Fruit fly (Drosophila melanogaster) whole organism, prepupa: ENCODE data around the gene CG8176.

Experiments
- CG10669 ChIP-seq: fragments of 200-800 bp; sonication (Bioruptor generic); optimal IDR thresholded peaks from 3 replicates; lab custom pipeline; 2018; ENCODE audit warnings: missing biosample characterization, mild to moderate bottlenecking, missing genetic modification characterization, moderate library complexity
- CG11294 ChIP-seq: fragments of 200-800 bp; sonication (Bioruptor generic); IDR thresholded peaks from 2 replicates; pipeline ENCODE4 v1.3.6; 2022; ENCODE audit warnings: missing biosample characterization, missing genetic modification characterization
- CG11762 ChIP-seq: fragments of 200-800 bp; sonication (Bioruptor generic); optimal IDR thresholded peaks from 3 replicates; lab custom pipeline; 2016; ENCODE audit warnings: missing biosample characterization, missing genetic modification characterization; ENCODE audit not compliant: insufficient read depth
- CG11902 ChIP-seq: fragments of 200-800 bp; sonication (Bioruptor generic); optimal IDR thresholded peaks from 3 replicates; lab custom pipeline; 2016; ENCODE audit warnings: missing biosample characterization, missing genetic modification characterization
- CG15336 ChIP-seq: fragments of 200-800 bp; sonication (Bioruptor generic); IDR thresholded peaks from 2 replicates; pipeline ENCODE4 v1.3.6; 2022; ENCODE audit warnings: missing biosample characterization, missing genetic modification characterization
- CG1621 ChIP-seq: fragments of 200-800 bp; sonication (Bioruptor generic); optimal IDR thresholded peaks from 3 replicates; lab custom pipeline; 2018; ENCODE audit warnings: missing biosample characterization, mild to moderate bottlenecking, missing genetic modification characterization
- CG16779 ChIP-seq: fragments of 200-800 bp; sonication (Bioruptor generic); optimal IDR thresholded peaks from 3 replicates; lab custom pipeline; 2017; ENCODE audit warnings: missing biosample characterization, mild to moderate bottlenecking, missing genetic modification characterization
- CG3032 ChIP-seq: fragments of 200-800 bp; optimal IDR thresholded peaks from 2 replicates; lab custom pipeline; 2019; ENCODE audit warnings: missing biosample characterization, mild to moderate bottlenecking, missing genetic modification characterization, moderate library complexity
- CG31627 ChIP-seq: fragments of 200-800 bp; sonication (Bioruptor generic); optimal IDR thresholded peaks from 3 replicates; lab custom pipeline; 2016; ENCODE audit warnings: missing biosample characterization, missing genetic modification characterization
- CG32006 ChIP-seq: fragments of 200-800 bp; sonication (Bioruptor generic); optimal IDR thresholded peaks from 3 replicates; lab custom pipeline; 2017; ENCODE audit warnings: missing biosample characterization, mild to moderate bottlenecking, missing genetic modification characterization
- CG3919 ChIP-seq: fragments of 200-800 bp; sonication (Bioruptor generic); optimal IDR thresholded peaks from 3 replicates; lab custom pipeline; 2016; ENCODE audit warnings: missing biosample characterization, missing genetic modification characterization
- CG4318 ChIP-seq: fragments of 200-800 bp; sonication (Bioruptor generic); optimal IDR thresholded peaks from 3 replicates; lab custom pipeline; 2017; ENCODE audit warnings: missing biosample characterization, mild to moderate bottlenecking, missing genetic modification characterization
- CG6163 ChIP-seq: fragments of 200-800 bp; sonication (Bioruptor generic); IDR thresholded peaks from 3 replicates; pipeline ENCODE4 v1.3.6; 2022; ENCODE audit warnings: missing biosample characterization, missing genetic modification characterization
- CG6276 ChIP-seq: fragments of 200-800 bp; sonication (Bioruptor generic); optimal IDR thresholded peaks from 2 replicates; lab custom pipeline; 2017; ENCODE audit warnings: missing biosample characterization, mild to moderate bottlenecking, missing genetic modification characterization
- CG6792 ChIP-seq: fragments of 200-800 bp; sonication (Bioruptor generic); optimal IDR thresholded peaks from 3 replicates; lab custom pipeline; 2016; ENCODE audit warnings: missing biosample characterization, missing genetic modification characterization
- CG6808 ChIP-seq: fragments of 200-800 bp; sonication (Bioruptor generic); optimal IDR thresholded peaks from 3 replicates; lab custom pipeline; 2017; ENCODE audit warnings: missing biosample characterization, missing genetic modification characterization, mild to moderate bottlenecking, moderate library complexity, missing genetic modification reagents
- CG6854 ChIP-seq: fragments of 200-800 bp; sonication (Bioruptor generic); optimal IDR thresholded peaks from 2 replicates; lab custom pipeline; 2017; ENCODE audit warnings: missing biosample characterization, mild to moderate bottlenecking, missing genetic modification characterization
- CG7368 ChIP-seq: fragments of 200-800 bp; sonication (Bioruptor generic); optimal IDR thresholded peaks from 3 replicates; lab custom pipeline; 2016; ENCODE audit warnings: missing biosample characterization, missing genetic modification characterization
- CG8119 ChIP-seq: fragments of 200-800 bp; sonication (Bioruptor generic); IDR thresholded peaks from 3 replicates; pipeline ENCODE4 v1.3.6; 2022; ENCODE audit warnings: missing biosample characterization, missing genetic modification characterization
- CG8319 ChIP-seq: fragments of 200-800 bp; sonication (Bioruptor generic); optimal IDR thresholded peaks from 3 replicates; lab custom pipeline; 2016; ENCODE audit warnings: missing biosample characterization, missing genetic modification characterization
- CG9139 ChIP-seq: fragments of 200-800 bp; sonication (Bioruptor generic); optimal IDR thresholded peaks from 3 replicates; lab custom pipeline; 2017; ENCODE audit warnings: missing biosample characterization, mild to moderate bottlenecking, missing genetic modification characterization
- Eip78C ChIP-seq: fragments of 200-800 bp; sonication (Bioruptor generic); peaks from one replicate; lab custom pipeline; 2016; ENCODE audit warnings: missing biosample characterization, missing genetic modification characterization
- Eip93F ChIP-seq: fragments of 200-800 bp; sonication (Bioruptor generic); optimal IDR thresholded peaks from 2 replicates; lab custom pipeline; 2016; ENCODE audit warnings: missing biosample characterization, mild to moderate bottlenecking, missing genetic modification characterization
- Ets21C ChIP-seq: fragments of 200-800 bp; sonication (Bioruptor generic); optimal IDR thresholded peaks from 3 replicates; lab custom pipeline; 2016; ENCODE audit warnings: missing biosample characterization, missing genetic modification characterization
- Gug ChIP-seq: fragments of 200-800 bp; sonication (Bioruptor generic); IDR thresholded peaks from 2 replicates; pipeline ENCODE4 v1.3.6; 2022; ENCODE audit warnings: missing biosample characterization, missing genetic modification characterization
- Hr4 ChIP-seq: fragments of 200-800 bp; sonication (Bioruptor generic); optimal IDR thresholded peaks from 3 replicates; lab custom pipeline; 2016; ENCODE audit warnings: missing biosample characterization, missing genetic modification characterization
- Lpt ChIP-seq: fragments of 200-800 bp; sonication (Bioruptor generic); optimal IDR thresholded peaks from 3 replicates; lab custom pipeline; 2016; ENCODE audit warnings: missing biosample characterization, missing genetic modification characterization
- Met ChIP-seq: fragments of 200-800 bp; sonication (Bioruptor generic); optimal IDR thresholded peaks from 3 replicates; lab custom pipeline; 2016; ENCODE audit warnings: missing biosample characterization, missing genetic modification characterization
- OdsH ChIP-seq: fragments of 200-800 bp; sonication (Bioruptor generic); optimal IDR thresholded peaks from 3 replicates; lab custom pipeline; 2016; ENCODE audit warnings: missing biosample characterization, missing genetic modification characterization
- Sox102F ChIP-seq: fragments of 200-800 bp; sonication (Bioruptor generic); optimal IDR thresholded peaks from 2 replicates; lab custom pipeline; 2016; ENCODE audit warnings: missing biosample characterization, mild to moderate bottlenecking, missing genetic modification characterization
- Sox14 ChIP-seq: fragments of 200-800 bp; sonication (Bioruptor generic); optimal IDR thresholded peaks from 3 replicates; lab custom pipeline; 2016; ENCODE audit warnings: missing biosample characterization, missing genetic modification characterization
- Sox15 ChIP-seq: fragments of 200-800 bp; sonication (Bioruptor generic); optimal IDR thresholded peaks from 3 replicates; lab custom pipeline; 2016; ENCODE audit warnings: missing biosample characterization, missing genetic modification characterization
- acj6 ChIP-seq: fragments of 200-800 bp; sonication (Bioruptor generic); optimal IDR thresholded peaks from 3 replicates; lab custom pipeline; 2016; ENCODE audit warnings: missing biosample characterization, missing genetic modification characterization
- dsx ChIP-seq: fragments of 200-800 bp; optimal IDR thresholded peaks from 3 replicates; lab custom pipeline; 2019; ENCODE audit warnings: missing biosample characterization, mild to moderate bottlenecking, missing genetic modification characterization, moderate library complexity; ENCODE audit not compliant: poor library complexity, severe bottlenecking
- eg ChIP-seq: fragments of 200-800 bp; sonication (Bioruptor generic); IDR thresholded peaks from 3 replicates; pipeline ENCODE4 v1.3.6; 2022; ENCODE audit warnings: missing biosample characterization, missing genetic modification characterization
- esn ChIP-seq: fragments of 200-800 bp; sonication (Bioruptor generic); optimal IDR thresholded peaks from 2 replicates; lab custom pipeline; 2016; ENCODE audit warnings: missing biosample characterization, mild to moderate bottlenecking, missing genetic modification characterization, moderate library complexity
- fkh ChIP-seq: fragments of 200-800 bp; sonication (Bioruptor generic); optimal IDR thresholded peaks from 3 replicates; lab custom pipeline; 2017; ENCODE audit warnings: missing biosample characterization, mild to moderate bottlenecking, missing genetic modification characterization, moderate library complexity
- lz ChIP-seq: fragments of 200-800 bp; sonication (Bioruptor generic); optimal IDR thresholded peaks from 3 replicates; lab custom pipeline; 2016; ENCODE audit warnings: missing biosample characterization, missing genetic modification characterization
- net ChIP-seq: fragments of 200-800 bp; sonication (Bioruptor generic); optimal IDR thresholded peaks from 3 replicates; lab custom pipeline; 2016; ENCODE audit warnings: missing biosample characterization, missing genetic modification characterization
- salr ChIP-seq, 2 experiments: fragments of 200-800 bp; sonication (Bioruptor generic); optimal IDR thresholded peaks; 3 replicates each; lab custom pipeline; 2016 to 2018; ENCODE audit warnings: missing biosample characterization in 2 of 2, missing genetic modification characterization in 2 of 2, mild to moderate bottlenecking in 1 of 2
- spab ChIP-seq: fragments of 200-800 bp; sonication (Bioruptor generic); optimal IDR thresholded peaks from 2 replicates; lab custom pipeline; 2017; ENCODE audit warnings: missing biosample characterization, mild to moderate bottlenecking, missing genetic modification characterization, missing genetic modification reagents
- svp ChIP-seq: fragments of 200-800 bp; sonication (Bioruptor generic); peaks from one replicate; lab custom pipeline; 2016; ENCODE audit warnings: missing biosample characterization, missing genetic modification characterization
- topi ChIP-seq: fragments of 200-800 bp; sonication (Bioruptor generic); optimal IDR thresholded peaks from 3 replicates; lab custom pipeline; 2016; ENCODE audit warnings: missing biosample characterization, missing genetic modification characterization
- vri ChIP-seq: fragments of 200-800 bp; sonication (Bioruptor generic); optimal IDR thresholded peaks from 3 replicates; lab custom pipeline; 2016; ENCODE audit warnings: missing biosample characterization, mild to moderate bottlenecking, missing genetic modification characterization

The CG8176 gene

dm6 chr3R:9559413-9560014 is 43.7 kb downstream of the CG8176 start, which contains the start of the genes AP-1mu and MBD-like (continued):
- TF ChIP-seq OdsH (no peak), CG4318 (GFP tag; lab: Kevin White, UChicago) (no peak), Eip93F (no peak), CG6808 (GFP tag; lab: Kevin White, UChicago) (no peak), esn (GFP tag; lab: Kevin White, UChicago) (peak; percentile 73), CG1621 (tag; lab: Kevin White, UChicago) (peak; percentile 58), CG11902 (GFP tag; lab: Kevin White, UChicago) (peak; percentile 42), Eip78C (no peak), Gug (no peak; the same call in 1 of the 2 replicates), CG31627 (GFP tag; lab: Kevin White, UChicago) (peak; percentile 82), CG16779 (no peak), vri (GFP tag; lab: Kevin White, UChicago) (peak; percentile 52), topi (GFP tag; lab: Kevin White, UChicago) (peak; percentile 67), spab (GFP tag; lab: Kevin White, UChicago) (no peak), eg (GFP tag; lab: Robert Waterston, UW) (peak; percentile 61; the same call in 2 of the 3 replicates)
- TF ChIP-seq, all 60 proteins: peak for 24

- TF ChIP-seq CG7368 (GFP tag; lab: Kevin White, UChicago) (no peak), CG6163 (GFP tag; lab: Robert Waterston, UW) (0 out of 3 replicates have a peak, but pooled peaks have one; percentile 7), net (GFP tag; lab: Kevin White, UChicago) (no peak)
Measured at dm6 chr3R:9561121-9561520, 45.3 kb downstream of the CG8176 start.

- peak; percentile 20 for TF ChIP-seq CG11902 (GFP tag; lab: Kevin White, UChicago)
- TF ChIP-seq Sox102F (GFP tag; lab: Kevin White, UChicago) = no peak
- TF ChIP-seq CG3032 (tag; lab: Kevin White, UChicago) = peak; percentile 62
- no peak for TF ChIP-seq CG10669 (GFP tag; lab: Kevin White, UChicago)
- TF ChIP-seq svp = no peak
- no peak for TF ChIP-seq CG6808 (GFP tag; lab: Kevin White, UChicago)
- no peak for TF ChIP-seq Hr4 (GFP tag; lab: Kevin White, UChicago)
- TF ChIP-seq CG6792 = no peak
- TF ChIP-seq CG32006 = no peak
- TF ChIP-seq eg (GFP tag; lab: Robert Waterston, UW) = no peak; the same call in 2 of the 3 replicates
- no peak for TF ChIP-seq CG3919 (GFP tag; lab: Kevin White, UChicago)
- no peak for TF ChIP-seq CG6276 (GFP tag; lab: Kevin White, UChicago)
- TF ChIP-seq CG31627 (GFP tag; lab: Kevin White, UChicago) = peak; percentile 67
- no peak for TF ChIP-seq CG11762 (GFP tag; lab: Kevin White, UChicago)
- TF ChIP-seq CG8119 (GFP tag; lab: Robert Waterston, UW) = no peak
- peak; percentile 14 for TF ChIP-seq Sox15
- TF ChIP-seq CG1621 (tag; lab: Kevin White, UChicago) = no peak
- TF ChIP-seq Met (GFP tag; lab: Kevin White, UChicago) = no peak
- no peak for TF ChIP-seq CG8319 (GFP tag; lab: Kevin White, UChicago)
- TF ChIP-seq Lpt = no peak
- TF ChIP-seq OdsH = no peak
- no peak for TF ChIP-seq salr (GFP tag; optimal IDR thresholded peaks at IDR 0.05; lab: Kevin White, UChicago)
- peak; percentile 68 for TF ChIP-seq lz
- peak; percentile 74 for TF ChIP-seq esn (GFP tag; lab: Kevin White, UChicago)
- TF ChIP-seq Sox14 (GFP tag; lab: Kevin White, UChicago) = no peak
- no peak for TF ChIP-seq CG16779
- no peak for TF ChIP-seq CG6854 (GFP tag; lab: Kevin White, UChicago)
- peak; percentile 61 for TF ChIP-seq vri (GFP tag; lab: Kevin White, UChicago)
- 0 out of 2 replicates have a peak, but pooled peaks have one; percentile 24 for TF ChIP-seq CG15336 (GFP tag; lab: Robert Waterston, UW)
- no peak for TF ChIP-seq acj6 (GFP tag; lab: Kevin White, UChicago)
- no peak; the same call in 1 of the 2 replicates for TF ChIP-seq CG11294 (GFP tag; lab: Robert Waterston, UW)
- TF ChIP-seq Ets21C = no peak
- no peak for TF ChIP-seq fkh
- no peak for TF ChIP-seq CG7368 (GFP tag; lab: Kevin White, UChicago)
- TF ChIP-seq Eip93F = peak; percentile 49
- TF ChIP-seq CG9139 (GFP tag; lab: Kevin White, UChicago) = no peak
- no peak for TF ChIP-seq dsx (GFP tag; lab: Kevin White, UChicago)
Measured at dm6 chr3R:9563240-9563992, 47.6 kb downstream of the CG8176 start, which contains the start of the genes CG9393 and Vps45. CG9393 (minus strand) TSS chr3R:9563673. Vps45 (plus strand) TSS chr3R:9563924.
